Fruit fly (Drosophila melanogaster) whole organism, embryonic: ENCODE results near the gene CG10587.

Source experiments
- BtbVII ChIP-seq: fragments of 200-800 bp; sonication (Bioruptor generic); optimal IDR thresholded peaks from 3 replicates; lab custom pipeline; 2017; ENCODE audit warnings: missing biosample characterization, mild to moderate bottlenecking, missing genetic modification characterization
- CG10147 ChIP-seq: fragments of 200-800 bp; sonication (Bioruptor generic); optimal IDR thresholded peaks from 2 replicates; lab custom pipeline; 2019; ENCODE audit warnings: missing biosample characterization, mild to moderate bottlenecking, missing genetic modification characterization, moderate library complexity
- CG10654 ChIP-seq: fragments of 200-800 bp; sonication (Bioruptor generic); optimal IDR thresholded peaks from 2 replicates; lab custom pipeline; 2016; ENCODE audit warnings: missing biosample characterization, missing genetic modification characterization
- CG10959 ChIP-seq: fragments of 200-800 bp; sonication (Bioruptor generic); IDR thresholded peaks from 2 replicates; pipeline ENCODE4 v1.3.6; 2022; ENCODE audit warnings: missing biosample characterization, missing genetic modification characterization
- CG11398 ChIP-seq: fragments of 200-800 bp; sonication (Bioruptor generic); optimal IDR thresholded peaks from 2 replicates; lab custom pipeline; 2016; ENCODE audit warnings: missing biosample characterization, missing genetic modification characterization
- CG13287 ChIP-seq: fragments of 200-800 bp; sonication (Bioruptor generic); IDR thresholded peaks from 2 replicates; pipeline ENCODE4 v1.3.6; 2022; ENCODE audit warnings: missing biosample characterization, missing genetic modification characterization; ENCODE audit not compliant: partially characterized antibody
- CG13775 ChIP-seq: fragments of 200-800 bp; sonication (Bioruptor generic); optimal IDR thresholded peaks from 3 replicates; lab custom pipeline; 2017; ENCODE audit warnings: missing biosample characterization, mild to moderate bottlenecking, missing genetic modification characterization
- CG15269 ChIP-seq: fragments of 200-800 bp; sonication (Bioruptor generic); optimal IDR thresholded peaks from 2 replicates; lab custom pipeline; 2018; ENCODE audit warnings: missing biosample characterization, mild to moderate bottlenecking, missing genetic modification characterization, moderate library complexity
- CG1529 ChIP-seq: fragments of 200-800 bp; sonication (Bioruptor generic); optimal IDR thresholded peaks from 3 replicates; lab custom pipeline; 2018; ENCODE audit warnings: missing biosample characterization, missing genetic modification characterization
- CG15514 ChIP-seq: fragments of 200-800 bp; sonication (Bioruptor generic); optimal IDR thresholded peaks from 3 replicates; lab custom pipeline; 2017; ENCODE audit warnings: missing biosample characterization, missing genetic modification characterization, mild to moderate bottlenecking, moderate library complexity, missing genetic modification reagents
- CG17359 ChIP-seq: fragments of 200-800 bp; sonication (Bioruptor generic); optimal IDR thresholded peaks from 3 replicates; lab custom pipeline; 2018; ENCODE audit warnings: missing biosample characterization, mild to moderate bottlenecking, missing genetic modification characterization, moderate library complexity
- CG17912 ChIP-seq: fragments of 200-800 bp; sonication (Bioruptor generic); optimal IDR thresholded peaks from 2 replicates; lab custom pipeline; 2018; ENCODE audit warnings: missing biosample characterization, mild to moderate bottlenecking, missing genetic modification characterization
- CG18764 ChIP-seq: fragments of 200-800 bp; sonication (Bioruptor generic); optimal IDR thresholded peaks from 3 replicates; lab custom pipeline; 2016; ENCODE audit warnings: missing biosample characterization, missing genetic modification characterization
- CG2129 ChIP-seq: fragments of 200-800 bp; sonication (Bioruptor generic); IDR thresholded peaks from 2 replicates; pipeline ENCODE4 v1.3.6; 2022; ENCODE audit warnings: missing biosample characterization, missing genetic modification characterization; ENCODE audit not compliant: partially characterized antibody
- CG30020 ChIP-seq: fragments of 200-800 bp; optimal IDR thresholded peaks from 2 replicates; lab custom pipeline; 2019; ENCODE audit warnings: missing biosample characterization, mild to moderate bottlenecking, missing genetic modification characterization, moderate library complexity
- CG3847 ChIP-seq: fragments of 200-800 bp; sonication (Bioruptor generic); IDR thresholded peaks from 2 replicates; pipeline ENCODE4 v1.3.6; 2022; ENCODE audit warnings: missing biosample characterization, missing genetic modification characterization
- CG4707 ChIP-seq: fragments of 200-800 bp; sonication (Bioruptor generic); optimal IDR thresholded peaks from 2 replicates; lab custom pipeline; 2018; ENCODE audit warnings: missing biosample characterization, mild to moderate bottlenecking, missing genetic modification characterization, moderate library complexity
- CG5953 ChIP-seq: fragments of 200-800 bp; sonication (Bioruptor generic); IDR thresholded peaks from 2 replicates; pipeline ENCODE4 v1.3.6; 2022; ENCODE audit warnings: missing biosample characterization, missing genetic modification characterization
- CG6175 ChIP-seq: fragments of 200-800 bp; sonication (Bioruptor generic); IDR thresholded peaks from 3 replicates; pipeline ENCODE4 v1.3.6; 2022; ENCODE audit warnings: missing biosample characterization, missing genetic modification characterization
- CG7271 ChIP-seq: fragments of 200-800 bp; sonication (Bioruptor generic); optimal IDR thresholded peaks from 2 replicates; lab custom pipeline; 2018; ENCODE audit warnings: missing biosample characterization, mild to moderate bottlenecking, missing genetic modification characterization, moderate library complexity
- CG8089 ChIP-seq: fragments of 200-800 bp; sonication (Bioruptor generic); optimal IDR thresholded peaks from 3 replicates; lab custom pipeline; 2016; ENCODE audit warnings: missing biosample characterization, missing genetic modification characterization
- CG9817 ChIP-seq: fragments of 200-800 bp; sonication (Bioruptor generic); optimal IDR thresholded peaks from 2 replicates; lab custom pipeline; 2018; ENCODE audit warnings: missing biosample characterization, mild to moderate bottlenecking, missing genetic modification characterization, moderate library complexity
- Deaf1 ChIP-seq: fragments of 200-800 bp; optimal IDR thresholded peaks from 3 replicates; lab custom pipeline; 2019; ENCODE audit warnings: missing biosample characterization, mild to moderate bottlenecking, missing genetic modification characterization, moderate library complexity
- Ets65A ChIP-seq: fragments of 200-800 bp; sonication (Bioruptor generic); peaks from one replicate; lab custom pipeline; 2016; ENCODE audit warnings: missing biosample characterization, missing genetic modification characterization
- Hr3 ChIP-seq: fragments of 200-800 bp; sonication (Bioruptor generic); optimal IDR thresholded peaks from 3 replicates; lab custom pipeline; 2016; ENCODE audit warnings: missing biosample characterization, missing genetic modification characterization
- Hr39 ChIP-seq: fragments of >200 bp; optimal IDR thresholded peaks from 2 replicates; lab custom pipeline; 2017
- Hr78 ChIP-seq, 2 experiments: fragments of 200-800 bp in 1 of 2; fragments of >200 bp in 1 of 2; sonication (Bioruptor generic) in 1 of 2; optimal IDR thresholded peaks; 2 replicates each; lab custom pipeline; 2017 to 2019; ENCODE audit warnings: missing biosample characterization in 2 of 2, missing genetic modification characterization in 2 of 2, mild to moderate bottlenecking in 1 of 2, moderate library complexity in 1 of 2
- Jarid2 ChIP-seq: fragments of 200-800 bp; sonication (Bioruptor generic); optimal IDR thresholded peaks from 3 replicates; lab custom pipeline; 2017; ENCODE audit warnings: mild to moderate bottlenecking, missing biosample characterization, missing genetic modification reagents, missing genetic modification characterization
- NC2α ChIP-seq: fragments of 200-800 bp; sonication (Bioruptor generic); optimal IDR thresholded peaks from 2 replicates; lab custom pipeline; 2016; ENCODE audit warnings: missing biosample characterization, missing genetic modification characterization
- NFAT ChIP-seq: fragments of 200-800 bp; sonication (Bioruptor generic); IDR thresholded peaks from 2 replicates; pipeline ENCODE4 v1.3.6; 2022; ENCODE audit warnings: missing biosample characterization, missing genetic modification characterization
- Optix ChIP-seq: fragments of 200-800 bp; sonication (Bioruptor generic); IDR thresholded peaks from 3 replicates; pipeline ENCODE4 v1.3.6; 2022; ENCODE audit warnings: missing biosample characterization, missing genetic modification characterization
- Ptx1 ChIP-seq: fragments of 200-800 bp; sonication (Bioruptor generic); IDR thresholded peaks from 2 replicates; pipeline ENCODE4 v1.3.6; 2022; ENCODE audit warnings: missing biosample characterization, missing genetic modification characterization
- Rfx ChIP-seq: fragments of 200-800 bp; sonication (Bioruptor generic); IDR thresholded peaks from 2 replicates; pipeline ENCODE4 v1.3.6; 2022; ENCODE audit warnings: missing biosample characterization, missing genetic modification characterization
- Spps ChIP-seq: fragments of 200-800 bp; sonication (Bioruptor generic); optimal IDR thresholded peaks from 2 replicates; lab custom pipeline; 2018; ENCODE audit warnings: missing biosample characterization, mild to moderate bottlenecking, missing genetic modification characterization
- TFAM ChIP-seq: fragments of 200-800 bp; sonication (Bioruptor generic); optimal IDR thresholded peaks from 2 replicates; lab custom pipeline; 2017; ENCODE audit warnings: missing biosample characterization, missing genetic modification characterization, inconsistent platforms
- al ChIP-seq: fragments of 200-800 bp; sonication (Bioruptor generic); IDR thresholded peaks from 2 replicates; pipeline ENCODE4 v1.3.6; 2022; ENCODE audit warnings: missing biosample characterization, missing genetic modification characterization
- aop ChIP-seq: fragments of 200-800 bp; sonication (Bioruptor generic); IDR thresholded peaks from 2 replicates; pipeline ENCODE4 v1.3.6; 2022; ENCODE audit warnings: missing biosample characterization, missing genetic modification characterization
- az2 ChIP-seq: fragments of 200-800 bp; sonication (Bioruptor generic); optimal IDR thresholded peaks from 3 replicates; lab custom pipeline; 2016; ENCODE audit warnings: missing biosample characterization, missing genetic modification characterization
- bowl ChIP-seq: fragments of 200-800 bp; sonication (Bioruptor generic); IDR thresholded peaks from 2 replicates; pipeline ENCODE4 v1.3.6; 2022; ENCODE audit warnings: missing biosample characterization, missing genetic modification characterization
- ems ChIP-seq: fragments of 200-800 bp; sonication (Bioruptor generic); optimal IDR thresholded peaks from 3 replicates; lab custom pipeline; 2016; ENCODE audit warnings: missing biosample characterization, missing genetic modification characterization
- eve ChIP-seq, 2 experiments: fragments of >200 bp; optimal IDR thresholded peaks; 2 replicates each; lab custom pipeline; 2017; ENCODE audit warnings: missing biosample characterization in 2 of 2, missing genetic modification characterization in 2 of 2
- exex ChIP-seq: fragments of 200-800 bp; sonication (Bioruptor generic); optimal IDR thresholded peaks from 4 replicates; lab custom pipeline; 2018; ENCODE audit warnings: missing biosample characterization, mild to moderate bottlenecking, missing genetic modification characterization, moderate library complexity
- eyg ChIP-seq: fragments of 200-800 bp; sonication (Bioruptor generic); optimal IDR thresholded peaks from 3 replicates; lab custom pipeline; 2016; ENCODE audit warnings: missing biosample characterization, missing genetic modification characterization
- hbn ChIP-seq: fragments of 200-800 bp; sonication (Bioruptor generic); IDR thresholded peaks from 2 replicates; pipeline ENCODE4 v1.3.6; 2022; ENCODE audit warnings: missing biosample characterization, missing genetic modification characterization; ENCODE audit not compliant: partially characterized antibody
- jumu ChIP-seq: fragments of 200-800 bp; sonication (Bioruptor generic); optimal IDR thresholded peaks from 3 replicates; lab custom pipeline; 2016; ENCODE audit warnings: missing biosample characterization, missing genetic modification characterization
- maf-S ChIP-seq: fragments of 200-800 bp; sonication (Bioruptor generic); optimal IDR thresholded peaks from 2 replicates; lab custom pipeline; 2016; ENCODE audit warnings: missing biosample characterization, missing genetic modification characterization
- p53 ChIP-seq: fragments of 200-800 bp; sonication (Bioruptor generic); optimal IDR thresholded peaks from 2 replicates; lab custom pipeline; 2016; ENCODE audit warnings: missing biosample characterization, missing genetic modification characterization
- salm ChIP-seq: fragments of 200-800 bp; sonication (Bioruptor generic); optimal IDR thresholded peaks from 2 replicates; lab custom pipeline; 2018; ENCODE audit warnings: missing biosample characterization, mild to moderate bottlenecking, missing genetic modification characterization
- shn ChIP-seq: fragments of 200-800 bp; sonication (Bioruptor generic); optimal IDR thresholded peaks from 3 replicates; lab custom pipeline; 2016; ENCODE audit warnings: missing biosample characterization, missing genetic modification characterization
- so ChIP-seq: fragments of 200-800 bp; sonication (Bioruptor generic); IDR thresholded peaks from 3 replicates; pipeline ENCODE4 v1.3.6; 2022; ENCODE audit warnings: missing biosample characterization, missing genetic modification characterization
- sob ChIP-seq: fragments of 200-800 bp; sonication (Bioruptor generic); IDR thresholded peaks from 2 replicates; pipeline ENCODE4 v1.3.6; 2022; ENCODE audit warnings: missing biosample characterization, missing genetic modification characterization
- trh ChIP-seq: fragments of 200-800 bp; sonication (Bioruptor generic); optimal IDR thresholded peaks from 2 replicates; lab custom pipeline; 2016; ENCODE audit warnings: missing biosample characterization, missing genetic modification characterization
- unpg ChIP-seq: fragments of 200-800 bp; sonication (Bioruptor generic); optimal IDR thresholded peaks from 3 replicates; lab custom pipeline; 2018; ENCODE audit warnings: missing biosample characterization, mild to moderate bottlenecking, missing genetic modification characterization, moderate library complexity

CG10587 gene

dm6 chr3L:20944180-20944579 lies 18.2 kb downstream of the CG10587 start (continued):
- peak; percentile 59 for TF ChIP-seq CG11398
- no peak for TF ChIP-seq al
- TF ChIP-seq aop (GFP tag; lab: Robert Waterston, UW) = no peak
- TF ChIP-seq CG2129 (GFP tag; lab: Robert Waterston, UW) = no peak
- no peak for TF ChIP-seq CG30020 (tag; lab: Kevin White, UChicago)
- TF ChIP-seq trh (GFP tag; lab: Kevin White, UChicago) = no peak
- TF ChIP-seq TFAM (GFP tag; lab: Kevin White, UChicago) = no peak
- no peak for TF ChIP-seq Ptx1
- TF ChIP-seq CG4707 (GFP tag; lab: Kevin White, UChicago) = peak; percentile 27
- no peak for TF ChIP-seq NC2α (GFP tag; lab: Kevin White, UChicago)
- TF ChIP-seq Spps (tag; lab: Kevin White, UChicago) = peak; percentile 23
- TF ChIP-seq CG15514 = no peak
- TF ChIP-seq BtbVII (GFP tag; lab: Kevin White, UChicago) = no peak
- no peak for TF ChIP-seq Ets65A
- no peak for TF ChIP-seq CG6175 (GFP tag; lab: Robert Waterston, UW)
- TF ChIP-seq CG13775 (GFP tag; lab: Kevin White, UChicago) = no peak
- TF ChIP-seq az2 (GFP tag; lab: Kevin White, UChicago) = no peak
- peak; percentile 15 for TF ChIP-seq CG10654 (GFP tag; lab: Kevin White, UChicago)
- peak; percentile 62 for TF ChIP-seq CG8089 (GFP tag; lab: Kevin White, UChicago)
- TF ChIP-seq Hr78 (GFP tag; optimal IDR thresholded peaks at IDR 0.05; lab: Kevin White, UChicago) = no peak
- no peak for TF ChIP-seq p53 (GFP tag; lab: Kevin White, UChicago)
- no peak for TF ChIP-seq CG15269 (tag; lab: Kevin White, UChicago)
- no peak for TF ChIP-seq CG3847 (GFP tag; lab: Robert Waterston, UW)
- TF ChIP-seq bowl (GFP tag; lab: Robert Waterston, UW) = no peak
- no peak for TF ChIP-seq Rfx (GFP tag; lab: Robert Waterston, UW)
- TF ChIP-seq NFAT (GFP tag; lab: Robert Waterston, UW) = no peak
- TF ChIP-seq jumu = peak; percentile 6
- peak; percentile 17; the same call in 1 of the 2 replicates for TF ChIP-seq CG10959
- no peak for TF ChIP-seq CG9817 (tag; lab: Kevin White, UChicago)
- no peak for TF ChIP-seq Optix (GFP tag; lab: Robert Waterston, UW)
- no peak for TF ChIP-seq sob (GFP tag; lab: Robert Waterston, UW)
- peak; percentile 47 for TF ChIP-seq shn
- TF ChIP-seq Jarid2 = no peak
- TF ChIP-seq Hr3 = no peak
- TF ChIP-seq CG5953 (GFP tag; lab: Robert Waterston, UW) = no peak
- TF ChIP-seq CG7271 (tag; lab: Kevin White, UChicago) = no peak
- no peak for TF ChIP-seq CG17912
- TF ChIP-seq CG17359 (tag; lab: Kevin White, UChicago) = peak; percentile 34
- no peak for TF ChIP-seq maf-S
- no peak for TF ChIP-seq Hr39 (lab: Kevin White, UChicago)
- no peak for TF ChIP-seq Deaf1
- no peak for TF ChIP-seq CG18764
- peak; percentile 8 for TF ChIP-seq salm (tag; lab: Kevin White, UChicago)
- TF ChIP-seq exex (tag; lab: Kevin White, UChicago) = no peak
- no peak for TF ChIP-seq CG10147 (GFP tag; lab: Kevin White, UChicago)
- no peak for TF ChIP-seq ems (GFP tag; lab: Kevin White, UChicago)
- TF ChIP-seq eyg (GFP tag; lab: Kevin White, UChicago) = no peak
- no peak for TF ChIP-seq hbn (GFP tag; lab: Robert Waterston, UW)
- no peak for TF ChIP-seq CG1529
- no peak for TF ChIP-seq eve (GFP tag; optimal IDR thresholded peaks at IDR 0.05; lab: Kevin White, UChicago)
- TF ChIP-seq CG13287 = no peak
- peak; percentile 19 for TF ChIP-seq unpg
- peak; percentile 51; the same call in 1 of the 3 replicates for TF ChIP-seq so (GFP tag; lab: Robert Waterston, UW)
